Worm (Caenorhabditis elegans) whole organism, L1 larva: ENCODE measurements around the gene Y51H4A.8.
"Not testable (repeated sequence)": the region's sequence is repeated elsewhere in the genome, so short reads cannot be mapped to it uniquely, and the experiment has no call there.

Source experiments
- Y116A8C.19 ChIP-seq: sonication (generic microtip); optimal IDR thresholded peaks from 2 replicates; lab custom pipeline; 2016; ENCODE audit warnings: missing compliant biosample characterization, missing genetic modification characterization, borderline replicate concordance
- aha-1 ChIP-seq: fragments of 150-350 bp; optimal IDR thresholded peaks from 2 replicates; lab custom pipeline; 2014; ENCODE audit warnings: missing biosample characterization, missing genetic modification characterization
- aly-2 ChIP-seq: fragments of 150-350 bp; optimal IDR thresholded peaks from 2 replicates; lab custom pipeline; 2014; ENCODE audit warnings: missing biosample characterization, missing genetic modification characterization
- blmp-1 ChIP-seq: fragments of 150-350 bp; optimal IDR thresholded peaks from 2 replicates; lab custom pipeline; 2014; ENCODE audit warnings: missing biosample characterization, missing genetic modification characterization
- ceh-8 ChIP-seq: fragments of 200-800 bp; sonication (Bioruptor generic); optimal IDR thresholded peaks from 2 replicates; lab custom pipeline; 2018; ENCODE audit warnings: mild to moderate bottlenecking, missing genetic modification characterization, moderate library complexity, missing compliant biosample characterization
- dsc-1 ChIP-seq: sonication (generic microtip); optimal IDR thresholded peaks from 2 replicates; lab custom pipeline; 2016; ENCODE audit warnings: mild to moderate bottlenecking, missing genetic modification characterization, missing compliant biosample characterization
- efl-1 ChIP-seq, 4 experiments: fragments of 150-350 bp; optimal IDR thresholded peaks in 3 of 4; peaks in 1 of 4; 1 replicate in 1 of 4; 2 replicates in 3 of 4; lab custom pipeline; 2014; ENCODE audit warnings: missing biosample characterization in 2 of 4, missing genetic modification characterization in 2 of 4, missing genetic modification reagents in 2 of 4
- efl-3 ChIP-seq: fragments of 200-800 bp; sonication (Bioruptor generic); optimal IDR thresholded peaks from 2 replicates; lab custom pipeline; 2018; ENCODE audit warnings: mild to moderate bottlenecking, missing genetic modification characterization, missing compliant biosample characterization
- ets-5 ChIP-seq: fragments of 200-800 bp; sonication (Bioruptor generic); IDR thresholded peaks from 2 replicates; pipeline ENCODE4 v1.3.6; 2022; ENCODE audit warnings: missing genetic modification characterization, missing compliant biosample characterization
- fkh-10 ChIP-seq: sonication (generic microtip); optimal IDR thresholded peaks from 2 replicates; lab custom pipeline; 2017; ENCODE audit warnings: missing biosample characterization, missing genetic modification reagents, missing genetic modification characterization
- fkh-4 ChIP-seq: sonication (generic microtip); optimal IDR thresholded peaks from 2 replicates; lab custom pipeline; 2016; ENCODE audit warnings: missing compliant biosample characterization, missing genetic modification characterization, borderline replicate concordance
- grh-1 ChIP-seq: fragments of 200-800 bp; sonication (Bioruptor generic); IDR thresholded peaks from 2 replicates; pipeline ENCODE4 v1.3.6; 2022; ENCODE audit warnings: missing genetic modification reagents, missing genetic modification characterization, missing compliant biosample characterization
- hlh-4 ChIP-seq: sonication (generic microtip); optimal IDR thresholded peaks from 2 replicates; lab custom pipeline; 2016; ENCODE audit warnings: mild to moderate bottlenecking, missing genetic modification characterization, missing compliant biosample characterization
- hpl-2 ChIP-seq: fragments of 150-350 bp; optimal IDR thresholded peaks from 2 replicates; lab custom pipeline; 2014; ENCODE audit warnings: missing biosample characterization, missing genetic modification reagents, missing genetic modification characterization
- lin-15B ChIP-seq: fragments of 150-350 bp; sonication (generic microtip); optimal IDR thresholded peaks from 3 replicates; lab custom pipeline; 2014; ENCODE audit warnings: missing biosample characterization, missing genetic modification characterization
- lir-3 ChIP-seq: sonication (generic microtip); optimal IDR thresholded peaks from 2 replicates; lab custom pipeline; 2016; ENCODE audit warnings: mild to moderate bottlenecking, missing genetic modification characterization, moderate library complexity, missing compliant biosample characterization; ENCODE audit not compliant: poor library complexity
- lsy-2 ChIP-seq, 2 experiments: fragments of 150-350 bp; optimal IDR thresholded peaks; 2 replicates each; lab custom pipeline; 2014; ENCODE audit warnings: missing biosample characterization in 2 of 2, missing genetic modification characterization in 2 of 2
- mdl-1 ChIP-seq, 2 experiments: fragments of 150-350 bp; optimal IDR thresholded peaks; 2 replicates each; lab custom pipeline; 2014 to 2017; ENCODE audit warnings: missing biosample characterization in 2 of 2, missing genetic modification characterization in 2 of 2, inconsistent platforms in 1 of 2
- mef-2 ChIP-seq: fragments of 150-350 bp; optimal IDR thresholded peaks from 2 replicates; lab custom pipeline; 2014; ENCODE audit warnings: missing biosample characterization, missing genetic modification characterization
- nhr-237 ChIP-seq: fragments of 150-350 bp; optimal IDR thresholded peaks from 2 replicates; lab custom pipeline; 2014; ENCODE audit warnings: missing biosample characterization, missing genetic modification characterization
- nhr-28 ChIP-seq: fragments of 150-350 bp; optimal IDR thresholded peaks from 2 replicates; lab custom pipeline; 2014; ENCODE audit warnings: missing biosample characterization, missing genetic modification characterization
- nhr-47 ChIP-seq: sonication (generic microtip); optimal IDR thresholded peaks from 2 replicates; lab custom pipeline; 2016; ENCODE audit warnings: mild to moderate bottlenecking, missing genetic modification characterization, moderate library complexity, missing compliant biosample characterization
- nhr-77 ChIP-seq: fragments of 150-350 bp; optimal IDR thresholded peaks from 2 replicates; lab custom pipeline; 2014; ENCODE audit warnings: missing biosample characterization, missing genetic modification characterization
- nhr-85 ChIP-seq: sonication (generic microtip); peaks from one replicate; lab custom pipeline; 2016; ENCODE audit warnings: missing genetic modification characterization, inconsistent platforms, missing compliant biosample characterization
- nhr-90 ChIP-seq: sonication (generic microtip); optimal IDR thresholded peaks from 2 replicates; lab custom pipeline; 2016; ENCODE audit warnings: mild to moderate bottlenecking, missing genetic modification characterization, missing compliant biosample characterization; ENCODE audit not compliant: poor library complexity
- pax-3 ChIP-seq: fragments of 200-800 bp; sonication (Bioruptor generic); optimal IDR thresholded peaks from 2 replicates; lab custom pipeline; 2018; ENCODE audit warnings: mild to moderate bottlenecking, missing genetic modification characterization, moderate library complexity, missing compliant biosample characterization
- pqm-1 ChIP-seq: sonication (generic microtip); optimal IDR thresholded peaks from 3 replicates; lab custom pipeline; 2017; ENCODE audit warnings: missing biosample characterization, missing genetic modification characterization
- rnt-1 ChIP-seq: sonication (generic microtip); optimal IDR thresholded peaks from 2 replicates; lab custom pipeline; 2016; ENCODE audit warnings: mild to moderate bottlenecking, missing genetic modification characterization, moderate library complexity, missing compliant biosample characterization
- skn-1 ChIP-seq: fragments of 150-350 bp; optimal IDR thresholded peaks from 2 replicates; lab custom pipeline; 2014; ENCODE audit warnings: missing biosample characterization, missing genetic modification characterization
- snu-23 ChIP-seq: sonication (generic microtip); optimal IDR thresholded peaks from 2 replicates; lab custom pipeline; 2016; ENCODE audit warnings: missing genetic modification characterization, missing compliant biosample characterization
- sptf-1 ChIP-seq: fragments of 150-350 bp; optimal IDR thresholded peaks from 2 replicates; lab custom pipeline; 2014; ENCODE audit warnings: missing biosample characterization, missing genetic modification characterization
- sup-37 ChIP-seq: fragments of 200-800 bp; sonication (Bioruptor generic); optimal IDR thresholded peaks from 2 replicates; lab custom pipeline; 2018; ENCODE audit warnings: mild to moderate bottlenecking, missing genetic modification characterization, missing compliant biosample characterization
- tlp-1 ChIP-seq: fragments of 150-350 bp; optimal IDR thresholded peaks from 2 replicates; lab custom pipeline; 2014; ENCODE audit warnings: missing biosample characterization, missing genetic modification characterization
- unc-130 ChIP-seq: fragments of 150-350 bp; optimal IDR thresholded peaks from 2 replicates; lab custom pipeline; 2017; ENCODE audit warnings: missing biosample characterization, missing genetic modification characterization, inconsistent platforms
- unc-62 ChIP-seq: fragments of 150-350 bp; optimal IDR thresholded peaks from 2 replicates; lab custom pipeline; 2014; ENCODE audit warnings: missing biosample characterization, missing genetic modification reagents, missing genetic modification characterization
- xbp-1 ChIP-seq: sonication (generic microtip); optimal IDR thresholded peaks from 2 replicates; lab custom pipeline; 2016; ENCODE audit warnings: missing genetic modification characterization, missing compliant biosample characterization
- zag-1 ChIP-seq: fragments of 150-350 bp; optimal IDR thresholded peaks from 2 replicates; lab custom pipeline; 2014; ENCODE audit warnings: missing biosample characterization, missing genetic modification characterization
- ztf-11 ChIP-seq, 2 experiments: sonication (generic microtip); optimal IDR thresholded peaks; 2 replicates each; lab custom pipeline; 2016 to 2017; ENCODE audit warnings: missing genetic modification characterization in 2 of 2, missing biosample characterization in 1 of 2, missing compliant biosample characterization in 1 of 2

The Y51H4A.8 gene

DNA sequence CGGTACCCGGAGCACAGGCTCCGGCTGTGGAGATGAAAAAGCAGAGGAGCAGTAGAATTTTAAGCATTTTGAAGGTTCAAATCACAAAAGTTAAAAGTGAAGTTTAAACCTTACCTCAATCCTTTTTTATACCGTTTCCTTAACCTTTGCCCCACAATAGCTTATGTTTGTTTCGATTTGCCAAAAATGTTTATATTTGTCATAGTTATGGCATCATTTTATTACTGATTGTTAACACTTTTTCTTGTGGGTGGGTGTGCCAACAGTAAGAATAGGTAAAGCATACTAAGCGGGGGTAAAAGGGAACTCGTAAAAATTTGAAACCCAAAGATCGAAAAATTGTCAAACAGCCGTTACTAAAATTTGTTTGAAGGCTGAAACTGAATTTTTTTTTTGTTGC, at the start of gene Y51H4A.8:
Gene Y51H4A.8 (minus strand): TSS at position 101 of the 400 bp plus-strand sequence.
- TF ChIP-seq sup-37 (GFP tag; lab: Kevin White, UChicago) (no peak), aha-1 (tag; lab: Kevin White, UChicago) (no peak), lir-3 (tag; lab: Kevin White, UChicago) (no peak), fkh-10 (no peak), ets-5 (GFP tag; lab: Robert Waterston, UW) (no peak), nhr-90 (tag; lab: Kevin White, UChicago) (no peak), unc-62 (GFP tag; lab: Kevin White, UChicago) (no peak), ztf-11 (tag; optimal IDR thresholded peaks at IDR 0.05; lab: Kevin White, UChicago) (no peak), skn-1 (no peak)

DNA sequence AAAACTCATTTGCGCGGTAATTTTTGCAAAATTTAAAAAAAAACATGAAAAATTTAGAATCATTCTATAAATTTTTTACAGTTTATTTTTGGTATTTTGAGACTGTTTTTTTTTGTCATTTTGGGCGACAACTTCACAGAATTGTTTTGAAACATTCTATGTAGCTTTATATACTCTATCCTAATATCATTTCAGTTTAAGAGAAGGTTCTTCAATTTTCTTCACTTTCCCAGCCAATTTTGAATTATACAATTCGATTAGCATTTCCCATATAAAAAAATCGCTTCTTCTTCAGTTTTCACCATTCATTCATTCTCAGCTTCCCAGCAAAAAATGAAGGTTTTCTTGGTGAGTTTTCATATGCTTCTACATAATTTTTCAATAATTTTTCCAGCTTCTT, 49.3 kb upstream of the Y51H4A.8 start, which contains the start of gene fipr-28:
Gene fipr-28 (plus strand): TSS at position 301 of the 400 bp plus-strand sequence.
- TF ChIP-seq hpl-2 = no peak

DNA sequence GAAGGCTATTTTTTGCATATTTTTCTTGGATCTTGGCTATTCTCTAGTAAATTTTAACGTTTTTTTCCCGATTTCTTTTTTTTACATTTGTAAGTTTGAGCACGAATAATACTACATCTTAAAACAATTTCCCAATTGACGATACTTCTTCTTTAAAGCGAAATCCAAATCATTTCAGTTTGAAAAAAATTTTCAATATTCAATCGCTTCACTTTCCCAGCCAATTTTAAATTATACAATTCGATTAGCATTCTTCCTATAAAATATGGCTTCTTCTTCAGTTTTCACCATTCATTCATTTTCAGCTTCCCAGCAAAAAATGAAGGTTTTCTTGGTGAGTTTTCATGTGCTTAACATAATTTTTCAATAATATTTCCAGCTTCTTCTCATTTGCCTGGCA, 47.6 kb upstream of the Y51H4A.8 start, which contains the start of gene fip-7:
Gene fip-7 (plus strand): TSS at position 301 of the 400 bp plus-strand sequence.
- not testable (repeated sequence) for TF ChIP-seq rnt-1, pqm-1, nhr-28 (tag; lab: Kevin White, UChicago)

DNA sequence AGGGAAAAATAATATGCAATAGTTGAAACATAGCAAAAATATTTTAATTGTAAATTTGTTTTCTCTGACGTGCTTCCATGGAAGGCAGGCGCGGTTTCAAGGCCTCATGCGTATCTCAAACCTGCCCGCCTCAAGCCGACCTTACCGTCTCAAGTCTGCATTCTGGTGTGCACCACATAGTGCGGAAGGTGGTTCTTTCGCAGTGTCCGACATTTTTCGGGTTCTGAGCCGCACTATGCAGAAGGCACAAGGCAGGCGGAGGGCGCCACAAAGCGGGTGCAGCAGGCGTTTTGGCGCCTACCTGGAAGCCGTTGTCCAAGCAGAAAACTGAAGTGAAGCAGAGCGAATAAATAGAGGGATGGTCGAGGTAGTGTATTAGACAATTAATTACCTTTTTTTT, 44.2 kb upstream of the Y51H4A.8 start:
- TF ChIP-seq zag-1 (no peak), nhr-77 (no peak), nhr-47 (tag; lab: Kevin White, UChicago) (no peak), mef-2 (tag; lab: Kevin White, UChicago) (no peak), Y116A8C.19 (no peak), efl-1 (optimal IDR thresholded peaks at IDR 0.05; lab: Kevin White, UChicago) (no peak), efl-1 (GFP tag; optimal IDR thresholded peaks at IDR 0.05 in 1 of 2; lab: Kevin White, UChicago) (no peak), dsc-1 (tag; lab: Kevin White, UChicago) (no peak), rnt-1 (tag; lab: Kevin White, UChicago) (no peak), tlp-1 (tag; lab: Kevin White, UChicago) (no peak), skn-1 (no peak), aly-2 (tag; lab: Kevin White, UChicago) (no peak), sptf-1 (tag; lab: Kevin White, UChicago) (no peak), lin-15B (tag; lab: Kevin White, UChicago) (no peak), efl-3 (GFP tag; lab: Kevin White, UChicago) (no peak), hlh-4 (tag; lab: Kevin White, UChicago) (no peak), ets-5 (GFP tag; lab: Robert Waterston, UW) (no peak), snu-23 (GFP tag; lab: Kevin White, UChicago) (no peak), fkh-4 (tag; lab: Kevin White, UChicago) (no peak), grh-1 (GFP tag; lab: Robert Waterston, UW) (no peak)

DNA sequence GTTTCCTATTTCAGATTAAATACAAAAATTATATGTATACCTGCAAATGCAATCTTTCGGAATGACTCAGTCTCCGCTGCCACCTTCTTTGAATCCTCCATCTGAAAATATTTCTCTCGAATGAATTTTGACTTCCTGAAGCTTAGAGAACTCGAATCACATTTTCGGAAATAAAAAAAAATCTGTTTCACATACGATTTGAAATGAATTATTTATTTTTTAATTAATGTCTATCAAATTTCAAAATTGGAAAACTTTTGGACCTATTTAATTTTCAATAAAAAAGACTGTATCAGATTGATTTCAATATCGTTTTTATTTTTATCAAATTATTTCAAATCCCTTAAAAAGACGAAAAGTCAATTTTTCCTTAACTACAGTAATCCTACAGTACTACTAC, 24.3 kb upstream of the Y51H4A.8 start, which contains the start of gene col-137:
Gene col-137 (minus strand): TSS at position 101 of the 400 bp plus-strand sequence.
- TF ChIP-seq unc-130 (tag; lab: Kevin White, UChicago) (no peak), xbp-1 (tag; lab: Kevin White, UChicago) (no peak), lsy-2 (tag; optimal IDR thresholded peaks at IDR 0.05; lab: Kevin White, UChicago) (no peak), nhr-85 (tag; lab: Kevin White, UChicago) (no peak), blmp-1 (tag; lab: Kevin White, UChicago) (no peak), pax-3 (tag; lab: Kevin White, UChicago) (no peak), ceh-8 (GFP tag; lab: Kevin White, UChicago) (no peak), nhr-237 (no peak), mdl-1 (tag; optimal IDR thresholded peaks at IDR 0.05; lab: Kevin White, UChicago) (no peak)
